Fruit fly (Drosophila melanogaster) whole organism, embryonic: ENCODE measurements around the gene Exn.

Source experiments
- Asciz ChIP-seq: fragments of 200-800 bp; sonication (Bioruptor generic); optimal IDR thresholded peaks from 2 replicates; lab custom pipeline; 2017; ENCODE audit warnings: missing biosample characterization, mild to moderate bottlenecking, missing genetic modification characterization, missing genetic modification reagents
- Blimp-1 ChIP-seq: fragments of 200-800 bp; sonication (Bioruptor generic); optimal IDR thresholded peaks from 3 replicates; lab custom pipeline; 2018; ENCODE audit warnings: missing biosample characterization, missing genetic modification characterization, mild to moderate bottlenecking, moderate library complexity, missing genetic modification reagents
- CG10431 ChIP-seq: fragments of 200-800 bp; sonication (Bioruptor generic); optimal IDR thresholded peaks from 3 replicates; lab custom pipeline; 2018; ENCODE audit warnings: missing biosample characterization, mild to moderate bottlenecking, missing genetic modification characterization
- CG12071 ChIP-seq: fragments of 200-800 bp; sonication (Bioruptor generic); optimal IDR thresholded peaks from 3 replicates; lab custom pipeline; 2018; ENCODE audit warnings: missing biosample characterization, mild to moderate bottlenecking, missing genetic modification characterization
- CG14441 ChIP-seq: fragments of 200-800 bp; sonication (Bioruptor generic); IDR thresholded peaks from 2 replicates; pipeline ENCODE4 v1.3.6; 2022; ENCODE audit warnings: missing biosample characterization, missing genetic modification characterization
- CG14710 ChIP-seq: fragments of 200-800 bp; sonication (Bioruptor generic); optimal IDR thresholded peaks from 3 replicates; lab custom pipeline; 2019; ENCODE audit warnings: missing biosample characterization, mild to moderate bottlenecking, missing genetic modification characterization, moderate library complexity
- CG15601 ChIP-seq: fragments of 200-800 bp; sonication (Bioruptor generic); optimal IDR thresholded peaks from 3 replicates; lab custom pipeline; 2019; ENCODE audit warnings: missing biosample characterization, mild to moderate bottlenecking, missing genetic modification characterization, moderate library complexity
- CG16813 ChIP-seq: fragments of 200-800 bp; sonication (Bioruptor generic); IDR thresholded peaks from 3 replicates; pipeline ENCODE4 v1.3.6; 2022; ENCODE audit warnings: missing biosample characterization, missing genetic modification characterization; ENCODE audit not compliant: partially characterized antibody
- CG18011 ChIP-seq: fragments of 200-800 bp; sonication (Bioruptor generic); optimal IDR thresholded peaks from 2 replicates; lab custom pipeline; 2017; ENCODE audit warnings: missing biosample characterization, missing genetic modification characterization, mild to moderate bottlenecking, moderate library complexity, missing genotype
- CG2129 ChIP-seq: fragments of 200-800 bp; sonication (Bioruptor generic); IDR thresholded peaks from 2 replicates; pipeline ENCODE4 v1.3.6; 2022; ENCODE audit warnings: missing biosample characterization, missing genetic modification characterization; ENCODE audit not compliant: partially characterized antibody
- CG2199 ChIP-seq: fragments of 200-800 bp; sonication (Bioruptor generic); IDR thresholded peaks from 3 replicates; pipeline ENCODE4 v1.3.6; 2022; ENCODE audit warnings: missing biosample characterization, missing genetic modification characterization
- CG2875 ChIP-seq: fragments of 200-800 bp; sonication (Bioruptor generic); optimal IDR thresholded peaks from 2 replicates; lab custom pipeline; 2017; ENCODE audit warnings: missing biosample characterization, mild to moderate bottlenecking, missing genetic modification characterization, missing genetic modification reagents
- CG3407 ChIP-seq: fragments of 200-800 bp; sonication (Bioruptor generic); optimal IDR thresholded peaks from 2 replicates; lab custom pipeline; 2018; ENCODE audit warnings: missing biosample characterization, mild to moderate bottlenecking, missing genetic modification characterization
- CG3726 ChIP-seq: fragments of 200-800 bp; sonication (Bioruptor generic); IDR thresholded peaks from 3 replicates; pipeline ENCODE4, ENCODE4 v1.3.6; 2022; ENCODE audit warnings: missing biosample characterization, missing genetic modification characterization
- CG4854 ChIP-seq: fragments of 200-800 bp; sonication (Bioruptor generic); optimal IDR thresholded peaks from 2 replicates; lab custom pipeline; 2016; ENCODE audit warnings: missing biosample characterization, missing genetic modification characterization, inconsistent platforms
- CG6254 ChIP-seq: fragments of 200-800 bp; sonication (Bioruptor generic); optimal IDR thresholded peaks from 3 replicates; lab custom pipeline; 2017; ENCODE audit warnings: mild to moderate bottlenecking, missing biosample characterization, missing genetic modification reagents, missing genetic modification characterization
- CG6813 ChIP-seq: fragments of 200-800 bp; sonication (Bioruptor generic); optimal IDR thresholded peaks from 2 replicates; lab custom pipeline; 2017; ENCODE audit warnings: missing biosample characterization, missing genetic modification characterization, mild to moderate bottlenecking, moderate library complexity, missing genetic modification reagents
- CG8290 ChIP-seq, 3 experiments: fragments of 200-800 bp; sonication (Bioruptor generic); optimal IDR thresholded peaks; 2 replicates each; lab custom pipeline; 2016 to 2019; ENCODE audit warnings: missing biosample characterization in 3 of 3, missing genetic modification characterization in 3 of 3, mild to moderate bottlenecking in 2 of 3, moderate library complexity in 1 of 3
- CG8924 ChIP-seq: fragments of 200-800 bp; optimal IDR thresholded peaks from 3 replicates; lab custom pipeline; 2019; ENCODE audit warnings: missing biosample characterization, mild to moderate bottlenecking, missing genetic modification characterization, moderate library complexity
- Deaf1 ChIP-seq: fragments of 200-800 bp; optimal IDR thresholded peaks from 3 replicates; lab custom pipeline; 2019; ENCODE audit warnings: missing biosample characterization, mild to moderate bottlenecking, missing genetic modification characterization, moderate library complexity
- Dll ChIP-seq: fragments of 200-800 bp; sonication (Bioruptor generic); IDR thresholded peaks from 4 replicates; pipeline ENCODE4 v1.3.6; 2022; ENCODE audit warnings: missing biosample characterization, missing genetic modification characterization; ENCODE audit not compliant: partially characterized antibody
- Eip74EF ChIP-seq, 2 experiments: fragments of 200-800 bp in 1 of 2; fragments of >200 bp in 1 of 2; sonication (Bioruptor generic) in 1 of 2; optimal IDR thresholded peaks; 2 replicates each; lab custom pipeline; 2017 to 2019; ENCODE audit warnings: missing biosample characterization in 2 of 2, missing genetic modification characterization in 2 of 2, mild to moderate bottlenecking in 1 of 2, moderate library complexity in 1 of 2
- HLHmδ ChIP-seq: fragments of 200-800 bp; sonication (Bioruptor generic); optimal IDR thresholded peaks from 2 replicates; lab custom pipeline; 2018; ENCODE audit warnings: missing biosample characterization, mild to moderate bottlenecking, missing genetic modification characterization, moderate library complexity
- Hr78 ChIP-seq, 2 experiments: fragments of 200-800 bp in 1 of 2; fragments of >200 bp in 1 of 2; sonication (Bioruptor generic) in 1 of 2; optimal IDR thresholded peaks; 2 replicates each; lab custom pipeline; 2017 to 2019; ENCODE audit warnings: missing biosample characterization in 2 of 2, missing genetic modification characterization in 2 of 2, mild to moderate bottlenecking in 1 of 2, moderate library complexity in 1 of 2
- MBD-R2 ChIP-seq: fragments of 200-800 bp; sonication (Bioruptor generic); IDR thresholded peaks from 2 replicates; pipeline ENCODE4 v1.3.6; 2022; ENCODE audit warnings: missing biosample characterization, missing genetic modification characterization
- Oli ChIP-seq: fragments of 200-800 bp; sonication (Bioruptor generic); optimal IDR thresholded peaks from 2 replicates; lab custom pipeline; 2018; ENCODE audit warnings: missing biosample characterization, mild to moderate bottlenecking, missing genetic modification characterization, moderate library complexity
- Spps ChIP-seq: fragments of 200-800 bp; sonication (Bioruptor generic); optimal IDR thresholded peaks from 2 replicates; lab custom pipeline; 2018; ENCODE audit warnings: missing biosample characterization, mild to moderate bottlenecking, missing genetic modification characterization
- chinmo ChIP-seq: fragments of 200-800 bp; sonication (Bioruptor generic); IDR thresholded peaks from 4 replicates; pipeline ENCODE4 v1.3.6; 2022; ENCODE audit warnings: missing biosample characterization, missing genetic modification characterization; ENCODE audit not compliant: partially characterized antibody
- dati ChIP-seq: fragments of 200-800 bp; sonication (Bioruptor generic); IDR thresholded peaks from 2 replicates; pipeline ENCODE4 v1.3.6; 2022; ENCODE audit warnings: missing biosample characterization, missing genetic modification characterization
- fd64A ChIP-seq: fragments of 200-800 bp; sonication (Bioruptor generic); optimal IDR thresholded peaks from 3 replicates; lab custom pipeline; 2018; ENCODE audit warnings: missing biosample characterization, mild to moderate bottlenecking, missing genetic modification characterization
- fd96Cb ChIP-seq: fragments of 200-800 bp; sonication (Bioruptor generic); optimal IDR thresholded peaks from 2 replicates; lab custom pipeline; 2018; ENCODE audit warnings: missing biosample characterization, mild to moderate bottlenecking, missing genetic modification characterization, moderate library complexity
- gcm ChIP-seq: fragments of 200-800 bp; sonication (Bioruptor generic); optimal IDR thresholded peaks from 2 replicates; lab custom pipeline; 2019; ENCODE audit warnings: missing biosample characterization, mild to moderate bottlenecking, missing genetic modification characterization, moderate library complexity
- gfzf ChIP-seq: fragments of 200-800 bp; sonication (Bioruptor generic); optimal IDR thresholded peaks from 2 replicates; lab custom pipeline; 2016; ENCODE audit warnings: missing biosample characterization, mild to moderate bottlenecking, missing genetic modification characterization, moderate library complexity
- gsb-n ChIP-seq: fragments of 200-800 bp; sonication (Bioruptor generic); optimal IDR thresholded peaks from 3 replicates; lab custom pipeline; 2018; ENCODE audit warnings: missing biosample characterization, mild to moderate bottlenecking, missing genetic modification characterization
- gt ChIP-seq: fragments of 200-800 bp; sonication (Bioruptor generic); IDR thresholded peaks from 2 replicates; pipeline ENCODE4 v1.3.6; 2022; ENCODE audit warnings: missing biosample characterization, missing genetic modification characterization
- jing ChIP-seq: fragments of 200-800 bp; sonication (Bioruptor generic); optimal IDR thresholded peaks from 2 replicates; lab custom pipeline; 2018; ENCODE audit warnings: missing biosample characterization, mild to moderate bottlenecking, missing genetic modification characterization
- lab ChIP-seq: fragments of 200-800 bp; sonication (Bioruptor generic); optimal IDR thresholded peaks from 3 replicates; lab custom pipeline; 2017; ENCODE audit warnings: missing biosample characterization, missing genetic modification characterization, mild to moderate bottlenecking, moderate library complexity, missing genetic modification reagents
- lola ChIP-seq, 3 experiments: fragments of >200 bp in 2 of 3; fragments of 200-800 bp in 1 of 3; sonication (Bioruptor generic) in 1 of 3; optimal IDR thresholded peaks; 2 replicates each; lab custom pipeline; 2017 to 2019; ENCODE audit warnings: missing biosample characterization in 3 of 3, missing genetic modification characterization in 3 of 3, mild to moderate bottlenecking in 1 of 3, moderate library complexity in 1 of 3
- mld ChIP-seq: fragments of 200-800 bp; sonication (Bioruptor generic); IDR thresholded peaks from 3 replicates; pipeline ENCODE4 v1.3.6; 2022; ENCODE audit warnings: missing biosample characterization, missing genetic modification characterization; ENCODE audit not compliant: partially characterized antibody
- nmo ChIP-seq: fragments of 200-800 bp; sonication (Bioruptor generic); optimal IDR thresholded peaks from 2 replicates; lab custom pipeline; 2018; ENCODE audit warnings: missing biosample characterization, mild to moderate bottlenecking, missing genetic modification characterization, moderate library complexity
- pho ChIP-seq: fragments of 200-800 bp; sonication (Bioruptor generic); optimal IDR thresholded peaks from 2 replicates; lab custom pipeline; 2016; ENCODE audit warnings: missing biosample characterization, missing genetic modification characterization
- sim ChIP-seq: fragments of 200-800 bp; sonication (Bioruptor generic); IDR thresholded peaks from 2 replicates; pipeline ENCODE4 v1.3.6; 2022; ENCODE audit warnings: missing biosample characterization, missing genetic modification characterization
- slp2 ChIP-seq: fragments of 200-800 bp; sonication (Bioruptor generic); optimal IDR thresholded peaks from 2 replicates; lab custom pipeline; 2016; ENCODE audit warnings: missing biosample characterization, missing genetic modification characterization
- sna ChIP-seq: fragments of 200-800 bp; sonication (Bioruptor generic); IDR thresholded peaks from 2 replicates; pipeline ENCODE4 v1.3.6; 2022; ENCODE audit warnings: missing biosample characterization, missing genetic modification characterization; ENCODE audit not compliant: partially characterized antibody
- sr ChIP-seq: fragments of 200-800 bp; sonication (Bioruptor generic); IDR thresholded peaks from 3 replicates; pipeline ENCODE4 v1.3.6; 2022; ENCODE audit warnings: missing biosample characterization, missing genetic modification characterization
- trh ChIP-seq: fragments of 200-800 bp; sonication (Bioruptor generic); optimal IDR thresholded peaks from 2 replicates; lab custom pipeline; 2016; ENCODE audit warnings: missing biosample characterization, missing genetic modification characterization
- ttk ChIP-seq: fragments of 200-800 bp; sonication (Bioruptor generic); IDR thresholded peaks from 2 replicates; pipeline ENCODE4 v2.1.2; 2022; ENCODE audit warnings: missing biosample characterization, missing genetic modification characterization

Gene Exn

dm6 chr3L:17033309-17033708 is 63.5 kb downstream of the Exn start (continued):
- TF ChIP-seq CG14710 (tag; lab: Kevin White, UChicago) (peak; percentile 51), CG14441 (GFP tag; lab: Robert Waterston, UW) (no peak), mld (GFP tag; lab: Robert Waterston, UW) (no peak), fd64A (GFP tag; lab: Kevin White, UChicago) (peak; percentile 39), sim (peak; percentile 41; the same call in 1 of the 2 replicates), CG15601 (tag; lab: Kevin White, UChicago) (peak; percentile 54), Blimp-1 (GFP tag; lab: Kevin White, UChicago) (peak; percentile 100), nmo (GFP tag; lab: Kevin White, UChicago) (peak; percentile 3), CG2199 (GFP tag; lab: Robert Waterston, UW) (0 out of 3 replicates have a peak, but pooled peaks have one; percentile 32), CG8290 (GFP tag; optimal IDR thresholded peaks at IDR 0.05; lab: Kevin White, UChicago) (peak; percentile 4), CG8290 (tag; optimal IDR thresholded peaks at IDR 0.05; lab: Kevin White, UChicago) (peak in 1 of 2 experiments; percentile 62), gfzf (no peak), HLHmδ (GFP tag; lab: Kevin White, UChicago) (peak; percentile 93), CG18011 (GFP tag; lab: Kevin White, UChicago) (no peak), Eip74EF (GFP tag; optimal IDR thresholded peaks at IDR 0.05; lab: Kevin White, UChicago) (peak in 1 of 2 experiments; percentile 9), Spps (tag; lab: Kevin White, UChicago) (peak; percentile 74), dati (GFP tag; lab: Robert Waterston, UW) (no peak), gsb-n (tag; lab: Kevin White, UChicago) (peak; percentile 55), CG2875 (GFP tag; lab: Kevin White, UChicago) (peak; percentile 1), Asciz (peak; percentile 34), CG10431 (GFP tag; lab: Kevin White, UChicago) (peak; percentile 69), jing (GFP tag; lab: Kevin White, UChicago) (no peak), CG6813 (GFP tag; lab: Kevin White, UChicago) (no peak), gcm (GFP tag; lab: Kevin White, UChicago) (peak; percentile 32), ttk (no peak), CG6254 (GFP tag; lab: Kevin White, UChicago) (peak; percentile 67), Deaf1 (tag; lab: Kevin White, UChicago) (peak; percentile 90), fd96Cb (tag; lab: Kevin White, UChicago) (no peak), lola (GFP tag; optimal IDR thresholded peaks at IDR 0.05; lab: Kevin White, UChicago) (peak in 1 of 3 experiments; percentile 40)
- TF ChIP-seq, all 482 proteins: peak for 28

DNA sequence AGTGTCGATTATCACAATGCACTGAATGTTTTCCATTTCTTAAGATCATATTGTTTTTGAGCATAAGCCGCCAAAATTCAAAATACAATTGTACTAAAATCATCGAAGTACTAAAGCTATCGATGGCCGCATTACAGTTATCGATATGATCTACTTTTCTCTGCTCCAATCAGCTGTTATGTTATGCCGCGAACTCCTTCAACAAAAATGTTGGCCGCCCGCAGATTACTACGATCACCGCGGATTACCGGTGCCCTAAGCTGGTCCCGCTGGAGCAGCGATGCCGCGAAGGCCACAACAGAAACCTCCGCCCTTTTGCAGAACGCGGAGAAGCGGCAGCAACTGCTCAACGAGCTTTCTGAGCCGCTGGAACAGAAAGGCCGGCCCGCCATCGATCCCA is 65.7 kb downstream of the Exn start, which contains the start of gene beg:
Gene beg (plus strand): TSS at position 177 of the 400 bp plus-strand sequence.
- no peak for TF ChIP-seq Hr78 (GFP tag; optimal IDR thresholded peaks at IDR 0.05; lab: Kevin White, UChicago)
- no peak for TF ChIP-seq pho (GFP tag; lab: Kevin White, UChicago)
- TF ChIP-seq CG2129, result peak; percentile 37; the same call in 1 of the 2 replicates
- TF ChIP-seq CG4854, result no peak
- peak; percentile 87 for TF ChIP-seq MBD-R2 (GFP tag; lab: Robert Waterston, UW)
- no peak for TF ChIP-seq gt
- TF ChIP-seq CG6254 (GFP tag; lab: Kevin White, UChicago), result no peak
- peak; percentile 79 for TF ChIP-seq Dll (GFP tag; lab: Robert Waterston, UW)
- TF ChIP-seq sna (GFP tag; lab: Robert Waterston, UW), result peak; percentile 78
- TF ChIP-seq Oli (tag; lab: Kevin White, UChicago), result no peak
- no peak for TF ChIP-seq CG3726 (GFP tag; lab: Robert Waterston, UW)
- no peak for TF ChIP-seq CG6813 (GFP tag; lab: Kevin White, UChicago)
- no peak for TF ChIP-seq slp2
- TF ChIP-seq lab, result no peak
- no peak for TF ChIP-seq trh
- no peak for TF ChIP-seq CG8924
- no peak for TF ChIP-seq CG3407 (GFP tag; lab: Kevin White, UChicago)
- TF ChIP-seq chinmo (GFP tag; lab: Robert Waterston, UW), result 0 out of 4 replicates have a peak, but pooled peaks have one; percentile 54
- TF ChIP-seq CG16813, result peak; percentile 61; the same call in 2 of the 3 replicates
- TF ChIP-seq CG12071 (GFP tag; lab: Kevin White, UChicago), result no peak
- TF ChIP-seq sr (GFP tag; lab: Robert Waterston, UW), result no peak
